Worm (Caenorhabditis elegans): ENCODE results near the gene klp-6.

ce11 chrIII:5023642-5024041 is 7.1 kb upstream of the klp-6 start:
- TF ChIP-seq nhr-11 (tag; optimal IDR thresholded peaks at IDR 0.05): no peak
- no peak for TF ChIP-seq elt-1 (tag; optimal IDR thresholded peaks at IDR 0.05)
- no peak for TF ChIP-seq zag-1 (tag; optimal IDR thresholded peaks at IDR 0.05)
- no peak for TF ChIP-seq ztf-11 (tag; optimal IDR thresholded peaks at IDR 0.05)

Data from whole organism, L3 larva.